Fruit fly (Drosophila melanogaster): ENCODE measurements around the gene CG17271.

The CG17271 gene

DNA sequence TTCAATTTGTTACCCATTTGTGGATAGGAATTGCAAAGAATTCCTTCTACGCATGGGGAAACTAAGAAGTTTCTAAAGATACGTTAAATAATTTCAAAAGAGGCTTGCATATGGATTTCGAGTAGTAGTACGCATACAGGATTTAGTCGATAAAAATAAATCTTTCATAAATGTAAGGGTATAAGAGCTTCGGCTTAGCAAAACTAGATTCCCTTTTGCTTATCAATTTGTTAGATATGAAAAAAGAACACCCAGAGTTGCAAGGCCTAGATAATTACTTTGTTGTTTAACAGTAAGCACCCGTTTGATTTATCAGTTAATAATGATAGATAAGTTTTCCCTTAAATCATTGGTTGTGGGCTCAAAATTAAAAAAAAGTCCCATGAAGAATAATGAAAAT, 23.8 kb upstream of the CG17271 start (continued):
- no peak for TF ChIP-seq CG10274 (GFP tag; optimal IDR thresholded peaks at IDR 0.05)
- peak; percentile 43 for TF ChIP-seq CG2678 (tag; optimal IDR thresholded peaks at IDR 0.05)
- no peak for TF ChIP-seq vfl (GFP tag; optimal IDR thresholded peaks at IDR 0.05)
- TF ChIP-seq dmrt99B (tag; optimal IDR thresholded peaks at IDR 0.05) = peak; percentile 25
- TF ChIP-seq GATAe (GFP tag; conservative IDR thresholded peaks at IDR 0.05) = peak; percentile 40; the same call in 1 of the 2 replicates
- peak; percentile 18 for TF ChIP-seq CG13296 (GFP tag; optimal IDR thresholded peaks at IDR 0.05)
- no peak for TF ChIP-seq CG2889 (GFP tag; IDR thresholded peaks at IDR 0.05)
- TF ChIP-seq D19A (tag; optimal IDR thresholded peaks at IDR 0.05) = peak; percentile 97
- no peak for TF ChIP-seq onecut (GFP tag; IDR thresholded peaks at IDR 0.05)
- TF ChIP-seq Dll (GFP tag; IDR thresholded peaks at IDR 0.05; ENCODE audit: partially characterized antibody) = no peak
- peak; percentile 37 for TF ChIP-seq Fer3 (tag; optimal IDR thresholded peaks at IDR 0.05)
- TF ChIP-seq row (GFP tag; IDR thresholded peaks at IDR 0.05) = peak; percentile 71
- TF ChIP-seq CG18262 (tag; optimal IDR thresholded peaks at IDR 0.05) = peak; percentile 12
- peak; percentile 58 for TF ChIP-seq CG34376 (GFP tag; optimal IDR thresholded peaks at IDR 0.05)
- TF ChIP-seq Bteb2 (GFP tag; optimal IDR thresholded peaks at IDR 0.05) = no peak
- TF ChIP-seq sug (tag; optimal IDR thresholded peaks at IDR 0.05) = peak; percentile 27
- TF ChIP-seq CG17568 (GFP tag; optimal IDR thresholded peaks at IDR 0.05) = no peak
- 0 out of 3 replicates have a peak, but pooled peaks have one; percentile 42 for TF ChIP-seq CG11695 (GFP tag; IDR thresholded peaks at IDR 0.05)
- no peak for TF ChIP-seq jumu (GFP tag; optimal IDR thresholded peaks at IDR 0.05)
- TF ChIP-seq lab (GFP tag; optimal IDR thresholded peaks at IDR 0.05) = peak; percentile 85
- TF ChIP-seq CG6813 (GFP tag; optimal IDR thresholded peaks at IDR 0.05) = no peak
- peak; percentile 76 for TF ChIP-seq sens (GFP tag)
- no peak for TF ChIP-seq CG3065 (GFP tag; optimal IDR thresholded peaks at IDR 0.05)

DNA sequence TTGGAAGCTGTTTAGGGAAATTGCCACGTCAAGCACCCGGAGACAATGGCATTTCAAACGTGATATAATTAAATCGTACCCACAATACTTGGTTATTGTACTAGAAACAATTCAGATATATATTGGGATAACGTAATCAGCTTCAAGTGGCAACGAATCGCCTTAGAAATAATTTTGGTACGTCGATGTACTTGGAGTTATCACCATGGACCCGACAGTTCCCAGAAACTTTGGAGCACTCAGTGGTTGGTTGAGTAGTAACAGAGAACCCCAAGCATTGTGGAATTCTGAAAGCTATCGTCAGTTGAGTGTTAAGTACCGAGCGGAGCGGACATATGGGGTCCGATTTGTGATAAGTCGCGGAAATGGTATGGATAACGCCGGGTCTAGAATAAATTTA, 20.2 kb upstream of the CG17271 start, which contains the start of gene CG15695:
Gene CG15695, plus strand, starts transcription at position 301 of the 400 bp plus-strand sequence.
- TF ChIP-seq CG12391 (tag; optimal IDR thresholded peaks at IDR 0.05) (no peak), klu (GFP tag; IDR thresholded peaks at IDR 0.05) (no peak), CG15479 (GFP tag; optimal IDR thresholded peaks at IDR 0.05) (no peak), vfl (GFP tag; optimal IDR thresholded peaks at IDR 0.05) (no peak)

DNA sequence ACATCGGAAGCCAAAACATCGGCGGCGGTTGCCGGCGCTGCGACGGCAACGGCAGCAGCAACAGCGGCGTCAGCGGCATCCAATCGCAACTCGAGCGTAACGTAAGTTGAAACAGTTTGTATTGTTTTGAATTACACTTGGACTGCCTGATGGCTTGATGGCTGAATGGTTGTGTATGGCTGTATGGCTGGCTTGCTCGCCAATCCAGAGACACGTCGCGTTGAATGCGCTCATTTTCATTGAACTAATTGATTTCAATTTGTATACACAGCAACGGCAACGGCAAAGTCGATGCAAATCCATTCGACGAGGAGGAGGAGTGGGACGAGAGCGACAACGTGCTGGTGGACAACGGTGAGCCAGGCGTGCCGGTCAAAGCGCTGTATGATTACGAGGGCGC, 17.1 kb upstream of the CG17271 start:
- TF ChIP-seq CG2875 (GFP tag; optimal IDR thresholded peaks at IDR 0.05) (no peak), salm (tag; optimal IDR thresholded peaks at IDR 0.05) (no peak), chinmo (GFP tag; IDR thresholded peaks at IDR 0.05; ENCODE audit: partially characterized antibody) (peak; percentile 60; the same call in 1 of the 4 replicates), CG12219 (GFP tag; optimal IDR thresholded peaks at IDR 0.05) (no peak), cad (GFP tag; optimal IDR thresholded peaks at IDR 0.05) (no peak), Med (GFP tag) (peak; percentile 27), CG4282 (GFP tag; optimal IDR thresholded peaks at IDR 0.05) (no peak), Nf-YC (tag; optimal IDR thresholded peaks at IDR 0.05) (peak; percentile 77), Adf1 (GFP tag; IDR thresholded peaks at IDR 0.05) (peak; percentile 71), CG34224 (GFP tag; IDR thresholded peaks at IDR 0.05; ENCODE audit: partially characterized antibody) (no peak), gt (GFP tag; IDR thresholded peaks at IDR 0.05) (no peak), btn (GFP tag; optimal IDR thresholded peaks at IDR 0.05) (no peak), ssp (GFP tag; IDR thresholded peaks at IDR 0.05) (no peak)
